Fruit fly (Drosophila melanogaster): ENCODE data around the gene CG7724.

- no peak for TF ChIP-seq usp (GFP tag; optimal IDR thresholded peaks at IDR 0.05)
- no peak for TF ChIP-seq sage (GFP tag; optimal IDR thresholded peaks at IDR 0.05)
- TF ChIP-seq sv (GFP tag; optimal IDR thresholded peaks at IDR 0.05), result no peak
Observed at dm6 chr3L:17009715-17010491, 45.5 kb upstream of the CG7724 start.
